Fruit fly (Drosophila melanogaster) whole organism, embryonic: ENCODE results near the gene Vlet.
A peak's percentile ranks its signal among the peaks of the same experiment; 100 is the strongest.

ENCODE experiments used
- BEAF-32 ChIP-seq: fragments of 200-800 bp; sonication (Bioruptor generic); optimal IDR thresholded peaks from 3 replicates; lab custom pipeline; 2017; ENCODE audit warnings: missing biosample characterization, missing genetic modification characterization, mild to moderate bottlenecking, moderate library complexity, missing genetic modification reagents
- CG11695 ChIP-seq: fragments of 200-800 bp; sonication (Bioruptor generic); IDR thresholded peaks from 3 replicates; pipeline ENCODE4 v1.3.6; 2022; ENCODE audit warnings: missing biosample characterization, missing genetic modification characterization
- CG12071 ChIP-seq: fragments of 200-800 bp; sonication (Bioruptor generic); optimal IDR thresholded peaks from 3 replicates; lab custom pipeline; 2018; ENCODE audit warnings: missing biosample characterization, mild to moderate bottlenecking, missing genetic modification characterization
- CG12299 ChIP-seq: fragments of 200-800 bp; sonication (Bioruptor generic); optimal IDR thresholded peaks from 2 replicates; lab custom pipeline; 2018; ENCODE audit warnings: missing biosample characterization, mild to moderate bottlenecking, missing genetic modification characterization
- CG14441 ChIP-seq: fragments of 200-800 bp; sonication (Bioruptor generic); IDR thresholded peaks from 2 replicates; pipeline ENCODE4 v1.3.6; 2022; ENCODE audit warnings: missing biosample characterization, missing genetic modification characterization
- CG15479 ChIP-seq: fragments of 200-800 bp; sonication (Bioruptor generic); optimal IDR thresholded peaks from 3 replicates; lab custom pipeline; 2019; ENCODE audit warnings: missing biosample characterization, mild to moderate bottlenecking, missing genetic modification characterization, moderate library complexity
- CG16863 ChIP-seq: fragments of 200-800 bp; sonication (Bioruptor generic); optimal IDR thresholded peaks from 3 replicates; lab custom pipeline; 2016; ENCODE audit warnings: missing biosample characterization, missing genetic modification characterization
- CG17829 ChIP-seq: fragments of 200-800 bp; optimal IDR thresholded peaks from 2 replicates; lab custom pipeline; 2019; ENCODE audit warnings: missing biosample characterization, mild to moderate bottlenecking, missing genetic modification characterization, moderate library complexity
- CG32532 ChIP-seq: fragments of 200-800 bp; sonication (Bioruptor generic); IDR thresholded peaks from 2 replicates; pipeline ENCODE4 v1.3.6; 2022; ENCODE audit warnings: missing biosample characterization, missing genetic modification characterization
- CG43689 ChIP-seq: fragments of 200-800 bp; sonication (Bioruptor generic); IDR thresholded peaks from 2 replicates; pipeline ENCODE4 v1.3.6; 2022; ENCODE audit warnings: missing biosample characterization, missing genetic modification characterization
- CG4730 ChIP-seq: fragments of 200-800 bp; sonication (Bioruptor generic); IDR thresholded peaks from 2 replicates; pipeline ENCODE4 v1.3.6; 2022; ENCODE audit warnings: missing biosample characterization, missing genetic modification characterization
- CG4820 ChIP-seq: fragments of 200-800 bp; sonication (Bioruptor generic); optimal IDR thresholded peaks from 3 replicates; lab custom pipeline; 2016; ENCODE audit warnings: missing biosample characterization, missing genetic modification characterization
- CG7839 ChIP-seq: fragments of 200-800 bp; sonication (Bioruptor generic); optimal IDR thresholded peaks from 3 replicates; lab custom pipeline; 2018; ENCODE audit warnings: missing biosample characterization, mild to moderate bottlenecking, missing genetic modification characterization, moderate library complexity
- CG9215 ChIP-seq: fragments of 200-800 bp; sonication (Bioruptor generic); IDR thresholded peaks from 2 replicates; pipeline ENCODE4 v1.3.6; 2022; ENCODE audit warnings: missing biosample characterization, missing genetic modification characterization
- CrebB ChIP-seq: fragments of 200-800 bp; sonication (Bioruptor generic); optimal IDR thresholded peaks from 3 replicates; lab custom pipeline; 2018; ENCODE audit warnings: missing biosample characterization, mild to moderate bottlenecking, missing genetic modification characterization
- E2f2 ChIP-seq: fragments of 200-800 bp; sonication (Bioruptor generic); IDR thresholded peaks from 2 replicates; pipeline ENCODE4 v1.3.6; 2022; ENCODE audit warnings: missing biosample characterization, missing genetic modification characterization
- H2.0 ChIP-seq: fragments of 200-800 bp; sonication (Bioruptor generic); IDR thresholded peaks from 2 replicates; pipeline ENCODE4 v1.3.6; 2022; ENCODE audit warnings: missing biosample characterization, missing genetic modification characterization
- Hey ChIP-seq: fragments of 200-800 bp; sonication (Bioruptor generic); optimal IDR thresholded peaks from 3 replicates; lab custom pipeline; 2018; ENCODE audit warnings: missing biosample characterization, mild to moderate bottlenecking, missing genetic modification characterization
- Lim3 ChIP-seq: fragments of 200-800 bp; sonication (Bioruptor generic); IDR thresholded peaks from 2 replicates; pipeline ENCODE4 v1.3.6; 2022; ENCODE audit warnings: missing biosample characterization, missing genetic modification characterization
- NC2β ChIP-seq: fragments of 200-800 bp; sonication (Bioruptor generic); optimal IDR thresholded peaks from 2 replicates; lab custom pipeline; 2016; ENCODE audit warnings: missing biosample characterization, missing genetic modification characterization
- Optix ChIP-seq: fragments of 200-800 bp; sonication (Bioruptor generic); IDR thresholded peaks from 3 replicates; pipeline ENCODE4 v1.3.6; 2022; ENCODE audit warnings: missing biosample characterization, missing genetic modification characterization
- PHDP ChIP-seq: fragments of 200-800 bp; sonication (Bioruptor generic); optimal IDR thresholded peaks from 3 replicates; lab custom pipeline; 2018; ENCODE audit warnings: missing biosample characterization, mild to moderate bottlenecking, missing genetic modification characterization, moderate library complexity
- Pdp1 ChIP-seq, 2 experiments: fragments of 200-800 bp; sonication (Bioruptor generic); optimal IDR thresholded peaks; 3 replicates each; lab custom pipeline; 2016; ENCODE audit warnings: missing biosample characterization in 2 of 2, missing genetic modification characterization in 2 of 2, mild to moderate bottlenecking in 1 of 2, moderate library complexity in 1 of 2
- Rfx ChIP-seq: fragments of 200-800 bp; sonication (Bioruptor generic); IDR thresholded peaks from 2 replicates; pipeline ENCODE4 v1.3.6; 2022; ENCODE audit warnings: missing biosample characterization, missing genetic modification characterization
- Sin3A ChIP-seq: fragments of >200 bp; optimal IDR thresholded peaks from 2 replicates; lab custom pipeline; 2018
- Trl ChIP-seq, 3 experiments: fragments of >200 bp in 2 of 3; fragments of 200-800 bp in 1 of 3; sonication (Bioruptor generic) in 1 of 3; optimal IDR thresholded peaks; 2 replicates in 1 of 3; 3 replicates in 2 of 3; lab custom pipeline; 2016 to 2017; ENCODE audit warnings: missing biosample characterization in 1 of 3, missing genetic modification characterization in 1 of 3
- Xbp1 ChIP-seq: fragments of 200-800 bp; sonication (Bioruptor generic); optimal IDR thresholded peaks from 3 replicates; lab custom pipeline; 2016; ENCODE audit warnings: missing biosample characterization, mild to moderate bottlenecking, missing genetic modification characterization
- ac ChIP-seq: fragments of 200-800 bp; sonication (Bioruptor generic); optimal IDR thresholded peaks from 3 replicates; lab custom pipeline; 2017; ENCODE audit warnings: missing biosample characterization, mild to moderate bottlenecking, missing genetic modification characterization
- ara ChIP-seq: fragments of 200-800 bp; sonication (Bioruptor generic); IDR thresholded peaks from 2 replicates; pipeline ENCODE4 v1.3.6; 2022; ENCODE audit warnings: missing biosample characterization, missing genetic modification characterization
- bbx ChIP-seq: fragments of 200-800 bp; sonication (Bioruptor generic); IDR thresholded peaks from 2 replicates; pipeline ENCODE4 v1.3.6; 2022; ENCODE audit warnings: missing biosample characterization, missing genetic modification characterization; ENCODE audit not compliant: partially characterized antibody
- btn ChIP-seq: fragments of 200-800 bp; sonication (Bioruptor generic); optimal IDR thresholded peaks from 2 replicates; lab custom pipeline; 2016; ENCODE audit warnings: missing biosample characterization, missing genetic modification characterization
- crc ChIP-seq: fragments of 200-800 bp; sonication (Bioruptor generic); optimal IDR thresholded peaks from 2 replicates; lab custom pipeline; 2016; ENCODE audit warnings: missing biosample characterization, missing genetic modification characterization
- exex ChIP-seq: fragments of 200-800 bp; sonication (Bioruptor generic); optimal IDR thresholded peaks from 4 replicates; lab custom pipeline; 2018; ENCODE audit warnings: missing biosample characterization, mild to moderate bottlenecking, missing genetic modification characterization, moderate library complexity
- fd102C ChIP-seq: fragments of 200-800 bp; sonication (Bioruptor generic); optimal IDR thresholded peaks from 2 replicates; lab custom pipeline; 2018; ENCODE audit warnings: missing biosample characterization, mild to moderate bottlenecking, missing genetic modification characterization, moderate library complexity
- gcm ChIP-seq: fragments of 200-800 bp; sonication (Bioruptor generic); optimal IDR thresholded peaks from 2 replicates; lab custom pipeline; 2019; ENCODE audit warnings: missing biosample characterization, mild to moderate bottlenecking, missing genetic modification characterization, moderate library complexity
- hb ChIP-seq: fragments of 200-800 bp; sonication (Bioruptor generic); IDR thresholded peaks from 3 replicates; pipeline ENCODE4 v1.3.6; 2022; ENCODE audit warnings: missing biosample characterization, missing genetic modification characterization; ENCODE audit not compliant: partially characterized antibody
- insv ChIP-seq, 2 experiments: fragments of 200-800 bp; sonication (Bioruptor generic); optimal IDR thresholded peaks; 3 replicates each; lab custom pipeline; 2016 to 2018; ENCODE audit warnings: missing biosample characterization in 2 of 2, missing genetic modification characterization in 2 of 2
- lab ChIP-seq: fragments of 200-800 bp; sonication (Bioruptor generic); optimal IDR thresholded peaks from 3 replicates; lab custom pipeline; 2017; ENCODE audit warnings: missing biosample characterization, missing genetic modification characterization, mild to moderate bottlenecking, moderate library complexity, missing genetic modification reagents
- lilli ChIP-seq: fragments of 200-800 bp; sonication (Bioruptor generic); optimal IDR thresholded peaks from 3 replicates; lab custom pipeline; 2016; ENCODE audit warnings: missing biosample characterization, missing genetic modification characterization
- oc ChIP-seq: fragments of 200-800 bp; sonication (Bioruptor generic); optimal IDR thresholded peaks from 2 replicates; lab custom pipeline; 2018; ENCODE audit warnings: missing biosample characterization, mild to moderate bottlenecking, missing genetic modification characterization, moderate library complexity
- p53 ChIP-seq: fragments of 200-800 bp; sonication (Bioruptor generic); optimal IDR thresholded peaks from 2 replicates; lab custom pipeline; 2016; ENCODE audit warnings: missing biosample characterization, missing genetic modification characterization
- pho ChIP-seq: fragments of 200-800 bp; sonication (Bioruptor generic); optimal IDR thresholded peaks from 2 replicates; lab custom pipeline; 2016; ENCODE audit warnings: missing biosample characterization, missing genetic modification characterization
- ranshi ChIP-seq: fragments of 200-800 bp; sonication (Bioruptor generic); IDR thresholded peaks from 2 replicates; pipeline ENCODE4 v1.3.6; 2022; ENCODE audit warnings: missing biosample characterization, missing genetic modification characterization
- schlank ChIP-seq: fragments of 200-800 bp; sonication (Bioruptor generic); optimal IDR thresholded peaks from 2 replicates; lab custom pipeline; 2018; ENCODE audit warnings: missing biosample characterization, mild to moderate bottlenecking, missing genetic modification characterization
- sima ChIP-seq: fragments of 200-800 bp; sonication (Bioruptor generic); optimal IDR thresholded peaks from 2 replicates; lab custom pipeline; 2016; ENCODE audit warnings: missing biosample characterization, missing genetic modification characterization
- trem ChIP-seq: fragments of 200-800 bp; optimal IDR thresholded peaks from 3 replicates; lab custom pipeline; 2019; ENCODE audit warnings: missing biosample characterization, mild to moderate bottlenecking, missing genetic modification characterization, moderate library complexity
- vnd ChIP-seq: fragments of 200-800 bp; sonication (Bioruptor generic); IDR thresholded peaks from 3 replicates; pipeline ENCODE4 v1.3.6; 2022; ENCODE audit warnings: missing biosample characterization, missing genetic modification characterization; ENCODE audit not compliant: partially characterized antibody
- zen ChIP-seq: fragments of 200-800 bp; sonication (Bioruptor generic); optimal IDR thresholded peaks from 3 replicates; lab custom pipeline; 2018; ENCODE audit warnings: missing biosample characterization, mild to moderate bottlenecking, missing genetic modification characterization, moderate library complexity
- zfh1 ChIP-seq: fragments of 200-800 bp; sonication (Bioruptor generic); IDR thresholded peaks from 3 replicates; pipeline ENCODE4 v1.3.6; 2022; ENCODE audit warnings: missing biosample characterization, missing genetic modification characterization
- zfh2 ChIP-seq: fragments of 200-800 bp; sonication (Bioruptor generic); optimal IDR thresholded peaks from 2 replicates; lab custom pipeline; 2016; ENCODE audit warnings: missing biosample characterization, missing genetic modification characterization

Gene Vlet

DNA sequence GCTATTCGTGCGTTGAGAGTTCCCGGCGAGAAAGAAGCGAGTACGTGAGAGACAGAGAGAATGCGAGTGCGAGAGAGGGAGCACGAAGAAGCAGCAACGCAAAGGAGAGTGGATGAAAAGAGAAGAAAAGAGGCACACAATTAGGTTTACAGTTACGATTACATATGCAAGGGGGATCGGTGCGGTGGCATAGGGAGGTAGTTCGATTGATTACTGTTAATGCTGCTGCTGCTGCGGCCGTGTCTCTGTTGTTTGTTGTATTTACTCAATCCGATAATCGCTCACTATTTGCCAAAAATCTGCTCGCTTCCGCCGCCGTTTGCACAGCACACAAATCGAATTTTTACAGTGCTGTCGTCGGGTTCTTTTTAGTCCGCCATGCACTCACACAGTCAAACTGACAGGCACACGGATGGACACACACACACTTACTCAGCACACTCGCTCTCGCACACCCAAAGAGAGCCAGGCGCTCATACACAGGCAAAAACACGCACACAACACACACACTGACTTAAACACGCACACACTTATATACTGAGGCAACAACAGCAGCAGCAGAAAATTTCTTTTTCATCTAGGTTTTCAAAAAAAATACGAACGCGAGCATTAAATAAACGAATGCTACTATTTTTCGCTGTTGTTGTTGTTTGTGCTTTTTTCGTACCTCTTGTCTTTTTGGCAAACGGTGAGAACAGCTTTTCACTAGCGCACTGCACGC, 35.6 kb upstream of the Vlet start (continued):
- TF ChIP-seq CG9215 (GFP tag; lab: Robert Waterston, UW) (no peak), Xbp1 (GFP tag; lab: Kevin White, UChicago) (no peak), bbx (GFP tag; lab: Robert Waterston, UW) (no peak), lilli (no peak), ranshi (GFP tag; lab: Robert Waterston, UW) (no peak), pho (GFP tag; lab: Kevin White, UChicago) (no peak), oc (tag; lab: Kevin White, UChicago) (no peak), CrebB (tag; lab: Kevin White, UChicago) (no peak), CG4730 (GFP tag; lab: Robert Waterston, UW) (no peak), exex (tag; lab: Kevin White, UChicago) (peak; percentile 84), zfh2 (GFP tag; lab: Kevin White, UChicago) (no peak), schlank (tag; lab: Kevin White, UChicago) (no peak), E2f2 (no peak), CG11695 (GFP tag; lab: Robert Waterston, UW) (no peak), CG16863 (no peak), CG17829 (no peak), fd102C (GFP tag; lab: Kevin White, UChicago) (no peak), hb (GFP tag; lab: Robert Waterston, UW) (no peak), Hey (tag; lab: Kevin White, UChicago) (no peak), btn (GFP tag; lab: Kevin White, UChicago) (no peak), Sin3A (no peak), H2.0 (no peak), p53 (GFP tag; lab: Kevin White, UChicago) (no peak), zfh1 (no peak), CG43689 (GFP tag; lab: Robert Waterston, UW) (no peak), vnd (GFP tag; lab: Robert Waterston, UW) (no peak), lab (GFP tag; lab: Kevin White, UChicago) (peak; percentile 33), NC2β (GFP tag; lab: Kevin White, UChicago) (no peak), BEAF-32 (GFP tag; lab: Kevin White, UChicago) (no peak), PHDP (no peak), Lim3 (GFP tag; lab: Robert Waterston, UW) (no peak), insv (GFP tag; optimal IDR thresholded peaks at IDR 0.05; lab: Kevin White, UChicago) (no peak), CG32532 (GFP tag; lab: Robert Waterston, UW) (0 out of 2 replicates have a peak, but pooled peaks have one; percentile 24), Optix (no peak), ara (GFP tag; lab: Robert Waterston, UW) (no peak), trem (tag; lab: Kevin White, UChicago) (no peak), Pdp1 (GFP tag; optimal IDR thresholded peaks at IDR 0.05; lab: Kevin White, UChicago) (peak in 1 of 2 experiments; percentile 82), CG7839 (tag; lab: Kevin White, UChicago) (no peak), sima (GFP tag; lab: Kevin White, UChicago) (no peak), CG12299 (no peak), Trl (optimal IDR thresholded peaks at IDR 0.05; lab: Kevin White, UChicago) (peak; percentile 82 to 94), Trl (GFP tag; optimal IDR thresholded peaks at IDR 0.05; lab: Kevin White, UChicago) (no peak), CG4820 (no peak), crc (GFP tag; lab: Kevin White, UChicago) (no peak), CG15479 (GFP tag; lab: Kevin White, UChicago) (peak; percentile 5), CG12071 (GFP tag; lab: Kevin White, UChicago) (no peak), ac (no peak), zen (tag; lab: Kevin White, UChicago) (no peak), gcm (no peak), Rfx (GFP tag; lab: Robert Waterston, UW) (0 out of 2 replicates have a peak, but pooled peaks have one; percentile 18), CG14441 (GFP tag; lab: Robert Waterston, UW) (no peak)
